Fruit fly (Drosophila melanogaster) whole organism, embryonic: ENCODE measurements around the gene Vps52.

ENCODE experiments used
- BEAF-32 ChIP-seq: fragments of 200-800 bp; sonication (Bioruptor generic); optimal IDR thresholded peaks from 3 replicates; lab custom pipeline; 2017; ENCODE audit warnings: missing biosample characterization, missing genetic modification characterization, mild to moderate bottlenecking, moderate library complexity, missing genetic modification reagents
- Bgb ChIP-seq: fragments of 200-800 bp; sonication (Bioruptor generic); IDR thresholded peaks from 2 replicates; pipeline ENCODE4 v1.3.6; 2022; ENCODE audit warnings: missing biosample characterization, missing genetic modification characterization; ENCODE audit not compliant: partially characterized antibody
- C15 ChIP-seq: fragments of 200-800 bp; sonication (Bioruptor generic); IDR thresholded peaks from 3 replicates; pipeline ENCODE4 v1.3.6; 2022; ENCODE audit warnings: missing biosample characterization, missing genetic modification characterization
- CG10654 ChIP-seq: fragments of 200-800 bp; sonication (Bioruptor generic); optimal IDR thresholded peaks from 2 replicates; lab custom pipeline; 2016; ENCODE audit warnings: missing biosample characterization, missing genetic modification characterization
- CG12391 ChIP-seq: fragments of 200-800 bp; sonication (Bioruptor generic); optimal IDR thresholded peaks from 3 replicates; lab custom pipeline; 2018; ENCODE audit warnings: missing biosample characterization, mild to moderate bottlenecking, missing genetic modification characterization, moderate library complexity
- CG13287 ChIP-seq: fragments of 200-800 bp; sonication (Bioruptor generic); IDR thresholded peaks from 2 replicates; pipeline ENCODE4 v1.3.6; 2022; ENCODE audit warnings: missing biosample characterization, missing genetic modification characterization; ENCODE audit not compliant: partially characterized antibody
- CG14014 ChIP-seq: fragments of 200-800 bp; sonication (Bioruptor generic); IDR thresholded peaks from 2 replicates; pipeline ENCODE4 v1.3.6; 2022; ENCODE audit warnings: missing biosample characterization, missing genetic modification characterization
- CG14710 ChIP-seq: fragments of 200-800 bp; sonication (Bioruptor generic); optimal IDR thresholded peaks from 3 replicates; lab custom pipeline; 2019; ENCODE audit warnings: missing biosample characterization, mild to moderate bottlenecking, missing genetic modification characterization, moderate library complexity
- CG14860 ChIP-seq: fragments of 200-800 bp; sonication (Bioruptor generic); IDR thresholded peaks from 3 replicates; pipeline ENCODE4 v1.3.6; 2022; ENCODE audit warnings: missing biosample characterization, missing genetic modification characterization; ENCODE audit not compliant: partially characterized antibody
- CG16813 ChIP-seq: fragments of 200-800 bp; sonication (Bioruptor generic); IDR thresholded peaks from 3 replicates; pipeline ENCODE4 v1.3.6; 2022; ENCODE audit warnings: missing biosample characterization, missing genetic modification characterization; ENCODE audit not compliant: partially characterized antibody
- CG17802 ChIP-seq: fragments of 200-800 bp; sonication (Bioruptor generic); optimal IDR thresholded peaks from 2 replicates; lab custom pipeline; 2018; ENCODE audit warnings: missing biosample characterization, mild to moderate bottlenecking, missing genetic modification characterization, moderate library complexity
- CG2129 ChIP-seq: fragments of 200-800 bp; sonication (Bioruptor generic); IDR thresholded peaks from 2 replicates; pipeline ENCODE4 v1.3.6; 2022; ENCODE audit warnings: missing biosample characterization, missing genetic modification characterization; ENCODE audit not compliant: partially characterized antibody
- CG2199 ChIP-seq: fragments of 200-800 bp; sonication (Bioruptor generic); IDR thresholded peaks from 3 replicates; pipeline ENCODE4 v1.3.6; 2022; ENCODE audit warnings: missing biosample characterization, missing genetic modification characterization
- CG34224 ChIP-seq: fragments of 200-800 bp; sonication (Bioruptor generic); IDR thresholded peaks from 3 replicates; pipeline ENCODE4 v1.3.6; 2022; ENCODE audit warnings: missing biosample characterization, missing genetic modification characterization; ENCODE audit not compliant: partially characterized antibody
- CG6791 ChIP-seq: fragments of 200-800 bp; sonication (Bioruptor generic); IDR thresholded peaks from 3 replicates; pipeline ENCODE4 v1.3.6; 2022; ENCODE audit warnings: missing biosample characterization, missing genetic modification characterization; ENCODE audit not compliant: partially characterized antibody
- CG8478 ChIP-seq: fragments of >200 bp; optimal IDR thresholded peaks from 2 replicates; lab custom pipeline; 2018
- Dll ChIP-seq: fragments of 200-800 bp; sonication (Bioruptor generic); IDR thresholded peaks from 4 replicates; pipeline ENCODE4 v1.3.6; 2022; ENCODE audit warnings: missing biosample characterization, missing genetic modification characterization; ENCODE audit not compliant: partially characterized antibody
- Dp ChIP-seq: fragments of 200-800 bp; sonication (Bioruptor generic); optimal IDR thresholded peaks from 2 replicates; lab custom pipeline; 2018; ENCODE audit warnings: missing biosample characterization, mild to moderate bottlenecking, missing genetic modification characterization, moderate library complexity
- Drgx ChIP-seq: fragments of 200-800 bp; sonication (Bioruptor generic); IDR thresholded peaks from 2 replicates; pipeline ENCODE4 v1.3.6; 2022; ENCODE audit warnings: missing biosample characterization, missing genetic modification characterization
- E2f2 ChIP-seq: fragments of 200-800 bp; sonication (Bioruptor generic); IDR thresholded peaks from 2 replicates; pipeline ENCODE4 v1.3.6; 2022; ENCODE audit warnings: missing biosample characterization, missing genetic modification characterization
- H2.0 ChIP-seq: fragments of 200-800 bp; sonication (Bioruptor generic); IDR thresholded peaks from 2 replicates; pipeline ENCODE4 v1.3.6; 2022; ENCODE audit warnings: missing biosample characterization, missing genetic modification characterization
- Lim3 ChIP-seq: fragments of 200-800 bp; sonication (Bioruptor generic); IDR thresholded peaks from 2 replicates; pipeline ENCODE4 v1.3.6; 2022; ENCODE audit warnings: missing biosample characterization, missing genetic modification characterization
- MBD-R2 ChIP-seq: fragments of 200-800 bp; sonication (Bioruptor generic); IDR thresholded peaks from 2 replicates; pipeline ENCODE4 v1.3.6; 2022; ENCODE audit warnings: missing biosample characterization, missing genetic modification characterization
- Opbp ChIP-seq: fragments of 200-800 bp; sonication (Bioruptor generic); IDR thresholded peaks from 3 replicates; pipeline ENCODE4 v1.3.6; 2022; ENCODE audit warnings: missing biosample characterization, missing genetic modification characterization; ENCODE audit not compliant: partially characterized antibody
- Scr ChIP-seq: fragments of 200-800 bp; sonication (Bioruptor generic); IDR thresholded peaks from 2 replicates; pipeline ENCODE4 v1.3.6; 2022; ENCODE audit warnings: missing biosample characterization, missing genetic modification characterization; ENCODE audit not compliant: partially characterized antibody
- Spps ChIP-seq: fragments of 200-800 bp; sonication (Bioruptor generic); optimal IDR thresholded peaks from 2 replicates; lab custom pipeline; 2018; ENCODE audit warnings: missing biosample characterization, mild to moderate bottlenecking, missing genetic modification characterization
- aop ChIP-seq: fragments of 200-800 bp; sonication (Bioruptor generic); IDR thresholded peaks from 2 replicates; pipeline ENCODE4 v1.3.6; 2022; ENCODE audit warnings: missing biosample characterization, missing genetic modification characterization
- bbx ChIP-seq: fragments of 200-800 bp; sonication (Bioruptor generic); IDR thresholded peaks from 2 replicates; pipeline ENCODE4 v1.3.6; 2022; ENCODE audit warnings: missing biosample characterization, missing genetic modification characterization; ENCODE audit not compliant: partially characterized antibody
- bowl ChIP-seq: fragments of 200-800 bp; sonication (Bioruptor generic); IDR thresholded peaks from 2 replicates; pipeline ENCODE4 v1.3.6; 2022; ENCODE audit warnings: missing biosample characterization, missing genetic modification characterization
- bsh ChIP-seq, 2 experiments: fragments of 200-800 bp; sonication (Bioruptor generic); optimal IDR thresholded peaks; 2 replicates each; lab custom pipeline; 2017 to 2018; ENCODE audit warnings: mild to moderate bottlenecking in 2 of 2, missing biosample characterization in 2 of 2, missing genetic modification characterization in 2 of 2, moderate library complexity in 1 of 2
- cad ChIP-seq: fragments of >200 bp; optimal IDR thresholded peaks from 2 replicates; lab custom pipeline; 2017; ENCODE audit warnings: missing biosample characterization, missing genetic modification characterization
- cg ChIP-seq: fragments of 200-800 bp; sonication (Bioruptor generic); optimal IDR thresholded peaks from 3 replicates; lab custom pipeline; 2019; ENCODE audit warnings: missing biosample characterization, mild to moderate bottlenecking, missing genetic modification characterization, moderate library complexity
- chm ChIP-seq: fragments of 200-800 bp; sonication (Bioruptor generic); IDR thresholded peaks from 2 replicates; pipeline ENCODE4 v1.3.6; 2022; ENCODE audit warnings: missing biosample characterization, missing genetic modification characterization
- gcm2 ChIP-seq: fragments of 200-800 bp; sonication (Bioruptor generic); optimal IDR thresholded peaks from 2 replicates; lab custom pipeline; 2016; ENCODE audit warnings: missing biosample characterization, missing genetic modification characterization
- gfzf ChIP-seq: fragments of 200-800 bp; sonication (Bioruptor generic); optimal IDR thresholded peaks from 2 replicates; lab custom pipeline; 2016; ENCODE audit warnings: missing biosample characterization, mild to moderate bottlenecking, missing genetic modification characterization, moderate library complexity
- hb ChIP-seq: fragments of 200-800 bp; sonication (Bioruptor generic); IDR thresholded peaks from 3 replicates; pipeline ENCODE4 v1.3.6; 2022; ENCODE audit warnings: missing biosample characterization, missing genetic modification characterization; ENCODE audit not compliant: partially characterized antibody
- mld ChIP-seq: fragments of 200-800 bp; sonication (Bioruptor generic); IDR thresholded peaks from 3 replicates; pipeline ENCODE4 v1.3.6; 2022; ENCODE audit warnings: missing biosample characterization, missing genetic modification characterization; ENCODE audit not compliant: partially characterized antibody
- nerfin-2 ChIP-seq: fragments of 200-800 bp; sonication (Bioruptor generic); IDR thresholded peaks from 2 replicates; pipeline ENCODE4 v1.3.6; 2022; ENCODE audit warnings: missing biosample characterization, missing genetic modification characterization; ENCODE audit not compliant: partially characterized antibody
- org-1 ChIP-seq: fragments of 200-800 bp; sonication (Bioruptor generic); optimal IDR thresholded peaks from 2 replicates; lab custom pipeline; 2017; ENCODE audit warnings: missing biosample characterization, missing genetic modification characterization
- pb ChIP-seq: fragments of 200-800 bp; sonication (Bioruptor generic); optimal IDR thresholded peaks from 3 replicates; lab custom pipeline; 2016; ENCODE audit warnings: missing biosample characterization, missing genetic modification characterization
- phol ChIP-seq: fragments of 200-800 bp; sonication (Bioruptor generic); optimal IDR thresholded peaks from 3 replicates; lab custom pipeline; 2018; ENCODE audit warnings: missing biosample characterization, mild to moderate bottlenecking, missing genetic modification characterization, moderate library complexity
- pzg ChIP-seq: fragments of 200-800 bp; sonication (Bioruptor generic); optimal IDR thresholded peaks from 3 replicates; lab custom pipeline; 2018; ENCODE audit warnings: missing biosample characterization, mild to moderate bottlenecking, missing genetic modification characterization, moderate library complexity
- rib ChIP-seq: fragments of 200-800 bp; sonication (Bioruptor generic); IDR thresholded peaks from 2 replicates; pipeline ENCODE4 v1.3.6; 2022; ENCODE audit warnings: missing biosample characterization, missing genetic modification characterization
- sima ChIP-seq: fragments of 200-800 bp; sonication (Bioruptor generic); optimal IDR thresholded peaks from 2 replicates; lab custom pipeline; 2016; ENCODE audit warnings: missing biosample characterization, missing genetic modification characterization
- slbo ChIP-seq: fragments of 200-800 bp; sonication (Bioruptor generic); IDR thresholded peaks from 2 replicates; pipeline ENCODE4 v1.3.6; 2022; ENCODE audit warnings: missing biosample characterization, missing genetic modification characterization
- sna ChIP-seq: fragments of 200-800 bp; sonication (Bioruptor generic); IDR thresholded peaks from 2 replicates; pipeline ENCODE4 v1.3.6; 2022; ENCODE audit warnings: missing biosample characterization, missing genetic modification characterization; ENCODE audit not compliant: partially characterized antibody
- tna ChIP-seq: fragments of 200-800 bp; sonication (Bioruptor generic); IDR thresholded peaks from 2 replicates; pipeline ENCODE4 v1.3.6; 2022; ENCODE audit warnings: missing biosample characterization, missing genetic modification characterization; ENCODE audit not compliant: partially characterized antibody
- z ChIP-seq: fragments of 200-800 bp; sonication (Bioruptor generic); IDR thresholded peaks from 3 replicates; pipeline ENCODE4 v1.3.6; 2022; ENCODE audit warnings: missing biosample characterization, missing genetic modification characterization
- zen2 ChIP-seq: fragments of 200-800 bp; sonication (Bioruptor generic); IDR thresholded peaks from 3 replicates; pipeline ENCODE4 v1.3.6; 2022; ENCODE audit warnings: missing biosample characterization, missing genetic modification characterization; ENCODE audit not compliant: partially characterized antibody

Gene Vps52

dm6 chr2L:5525723-5526122 lies 2.0 kb upstream of the Vps52 start, which contains the start of gene Cap-D3 (continued):
- TF ChIP-seq CG12391 (tag; lab: Kevin White, UChicago) (no peak), E2f2 (GFP tag; lab: Robert Waterston, UW) (peak; percentile 84), pb (no peak), sima (no peak), mld (peak; percentile 53; the same call in 1 of the 3 replicates), Spps (tag; lab: Kevin White, UChicago) (no peak), CG13287 (GFP tag; lab: Robert Waterston, UW) (peak; percentile 69), CG17802 (tag; lab: Kevin White, UChicago) (peak; percentile 94), Drgx (no peak), H2.0 (GFP tag; lab: Robert Waterston, UW) (no peak), C15 (GFP tag; lab: Robert Waterston, UW) (no peak), gcm2 (GFP tag; lab: Kevin White, UChicago) (no peak), Dp (GFP tag; lab: Kevin White, UChicago) (peak; percentile 74), z (no peak), CG34224 (GFP tag; lab: Robert Waterston, UW) (peak; percentile 77), zen2 (peak; percentile 65), CG14710 (tag; lab: Kevin White, UChicago) (peak; percentile 91), rib (GFP tag; lab: Robert Waterston, UW) (no peak), CG16813 (GFP tag; lab: Robert Waterston, UW) (peak; percentile 55), sna (GFP tag; lab: Robert Waterston, UW) (peak; percentile 55; the same call in 1 of the 2 replicates), aop (no peak), CG14860 (peak; percentile 67), Dll (peak; percentile 45; the same call in 2 of the 4 replicates), BEAF-32 (GFP tag; lab: Kevin White, UChicago) (peak; percentile 16), Bgb (GFP tag; lab: Robert Waterston, UW) (peak; percentile 60), cg (GFP tag; lab: Kevin White, UChicago) (no peak), chm (GFP tag; lab: Robert Waterston, UW) (no peak), CG2199 (GFP tag; lab: Robert Waterston, UW) (no peak), MBD-R2 (peak; percentile 76), pzg (peak; percentile 35), hb (GFP tag; lab: Robert Waterston, UW) (0 out of 3 replicates have a peak, but pooled peaks have one; percentile 70), phol (tag; lab: Kevin White, UChicago) (peak; percentile 72), nerfin-2 (peak; percentile 72), tna (GFP tag; lab: Robert Waterston, UW) (peak; percentile 74), org-1 (GFP tag; lab: Kevin White, UChicago) (no peak), Opbp (peak; percentile 63; the same call in 2 of the 3 replicates), CG6791 (GFP tag; lab: Robert Waterston, UW) (peak; percentile 78), bbx (peak; percentile 69), CG8478 (lab: Kevin White, UChicago) (no peak), Scr (GFP tag; lab: Robert Waterston, UW) (peak; percentile 49), bowl (GFP tag; lab: Robert Waterston, UW) (no peak), cad (GFP tag; lab: Kevin White, UChicago) (no peak), gfzf (GFP tag; lab: Kevin White, UChicago) (no peak), slbo (GFP tag; lab: Robert Waterston, UW) (0 out of 2 replicates have a peak, but pooled peaks have one; percentile 9), Lim3 (GFP tag; lab: Robert Waterston, UW) (no peak), CG14014 (GFP tag; lab: Robert Waterston, UW) (no peak), bsh (GFP tag; optimal IDR thresholded peaks at IDR 0.05; lab: Kevin White, UChicago) (no peak), CG10654 (GFP tag; lab: Kevin White, UChicago) (no peak), CG2129 (0 out of 2 replicates have a peak, but pooled peaks have one; percentile 12)
